Fruit fly (Drosophila melanogaster) whole organism, prepupa: Measurements from ENCODE around the gene tobi.

Source experiments
- CG10669 ChIP-seq: fragments of 200-800 bp; sonication (Bioruptor generic); optimal IDR thresholded peaks from 3 replicates; lab custom pipeline; 2018; ENCODE audit warnings: missing biosample characterization, mild to moderate bottlenecking, missing genetic modification characterization, moderate library complexity
- CG11762 ChIP-seq: fragments of 200-800 bp; sonication (Bioruptor generic); optimal IDR thresholded peaks from 3 replicates; lab custom pipeline; 2016; ENCODE audit warnings: missing biosample characterization, missing genetic modification characterization; ENCODE audit not compliant: insufficient read depth
- CG11902 ChIP-seq: fragments of 200-800 bp; sonication (Bioruptor generic); optimal IDR thresholded peaks from 3 replicates; lab custom pipeline; 2016; ENCODE audit warnings: missing biosample characterization, missing genetic modification characterization
- CG15336 ChIP-seq: fragments of 200-800 bp; sonication (Bioruptor generic); IDR thresholded peaks from 2 replicates; pipeline ENCODE4 v1.3.6; 2022; ENCODE audit warnings: missing biosample characterization, missing genetic modification characterization
- CG4318 ChIP-seq: fragments of 200-800 bp; sonication (Bioruptor generic); optimal IDR thresholded peaks from 3 replicates; lab custom pipeline; 2017; ENCODE audit warnings: missing biosample characterization, mild to moderate bottlenecking, missing genetic modification characterization
- CG8632 ChIP-seq: fragments of 200-800 bp; sonication (Bioruptor generic); optimal IDR thresholded peaks from 3 replicates; lab custom pipeline; 2016; ENCODE audit warnings: missing biosample characterization, missing genetic modification characterization
- Met ChIP-seq: fragments of 200-800 bp; sonication (Bioruptor generic); optimal IDR thresholded peaks from 3 replicates; lab custom pipeline; 2016; ENCODE audit warnings: missing biosample characterization, missing genetic modification characterization
- OdsH ChIP-seq: fragments of 200-800 bp; sonication (Bioruptor generic); optimal IDR thresholded peaks from 3 replicates; lab custom pipeline; 2016; ENCODE audit warnings: missing biosample characterization, missing genetic modification characterization
- Sox14 ChIP-seq: fragments of 200-800 bp; sonication (Bioruptor generic); optimal IDR thresholded peaks from 3 replicates; lab custom pipeline; 2016; ENCODE audit warnings: missing biosample characterization, missing genetic modification characterization
- cyc ChIP-seq: fragments of 200-800 bp; sonication (Bioruptor generic); optimal IDR thresholded peaks from 3 replicates; lab custom pipeline; 2016; ENCODE audit warnings: missing biosample characterization, missing genetic modification characterization
- net ChIP-seq: fragments of 200-800 bp; sonication (Bioruptor generic); optimal IDR thresholded peaks from 3 replicates; lab custom pipeline; 2016; ENCODE audit warnings: missing biosample characterization, missing genetic modification characterization

dm6 chr3R:25346899-25347298, at the start of gene tobi:
- no peak for TF ChIP-seq CG8632 (GFP tag; lab: Kevin White, UChicago)
- TF ChIP-seq CG4318 (GFP tag; lab: Kevin White, UChicago): no peak
- no peak for TF ChIP-seq CG10669
- no peak for TF ChIP-seq OdsH (GFP tag; lab: Kevin White, UChicago)
- no peak for TF ChIP-seq Sox14 (GFP tag; lab: Kevin White, UChicago)
- TF ChIP-seq cyc (GFP tag; lab: Kevin White, UChicago): no peak
- no peak for TF ChIP-seq CG15336 (GFP tag; lab: Robert Waterston, UW)
- TF ChIP-seq CG11902 (GFP tag; lab: Kevin White, UChicago): no peak
- no peak for TF ChIP-seq net
- TF ChIP-seq CG11762 (GFP tag; lab: Kevin White, UChicago): no peak
- TF ChIP-seq Met (GFP tag; lab: Kevin White, UChicago): no peak
